Worm (Caenorhabditis elegans): Measurements from ENCODE around the gene D1005.6.

Gene D1005.6

ce11 chrX:1445696-1446095, 18.9 kb downstream of the D1005.6 start (continued):
- TF ChIP-seq madf-6 (GFP tag; IDR thresholded peaks at IDR 0.05) (no peak), lin-35 (GFP tag; optimal IDR thresholded peaks at IDR 0.05) (no peak), madf-10 (tag; optimal IDR thresholded peaks at IDR 0.05) (peak; percentile 25), gei-17 (GFP tag; optimal IDR thresholded peaks at IDR 0.05) (no peak), lin-54 (GFP tag; optimal IDR thresholded peaks at IDR 0.05) (peak; percentile 13), cebp-2 (GFP tag; IDR thresholded peaks at IDR 0.05) (no peak), aptf-2 (GFP tag; conservative IDR thresholded peaks at IDR 0.05) (no peak), let-607 (tag; optimal IDR thresholded peaks at IDR 0.05) (no peak), F57A8.1 (GFP tag; optimal IDR thresholded peaks at IDR 0.05) (no peak), hlh-12 (tag; optimal IDR thresholded peaks at IDR 0.05) (no peak), athp-1 (tag; optimal IDR thresholded peaks at IDR 0.05) (no peak), ztf-3 (GFP tag; optimal IDR thresholded peaks at IDR 0.05) (no peak), T07F8.4 (tag; optimal IDR thresholded peaks at IDR 0.05) (no peak), Y67H2A.10 (GFP tag; conservative IDR thresholded peaks at IDR 0.05) (no peak), ZK185.1 (tag; optimal IDR thresholded peaks at IDR 0.05; ENCODE audit: poor library complexity, severe bottlenecking) (peak; percentile 44), unc-62 (GFP tag; optimal IDR thresholded peaks at IDR 0.05) (no peak), hmg-20 (GFP tag; IDR thresholded peaks at IDR 0.05) (0 out of 2 replicates have a peak, but pooled peaks have one; percentile 36), Y79H2A.3 (GFP tag; conservative IDR thresholded peaks at IDR 0.05) (no peak), lin-40 (tag; optimal IDR thresholded peaks at IDR 0.05) (peak; percentile 22), ceh-58 (GFP tag; IDR thresholded peaks at IDR 0.05) (no peak), bed-2 (GFP tag; IDR thresholded peaks at IDR 0.05) (no peak), tbp1 (GFP tag; optimal IDR thresholded peaks at IDR 0.05) (no peak), B0336.3 (GFP tag; IDR thresholded peaks at IDR 0.05) (peak; percentile 36; the same call in 1 of the 2 replicates), F33H1.4 (GFP tag; IDR thresholded peaks at IDR 0.05) (no peak), nfyb-1 (GFP tag; IDR thresholded peaks at IDR 0.05) (peak; percentile 62; the same call in 1 of the 2 replicates), D2030.7 (GFP tag; IDR thresholded peaks at IDR 0.05) (no peak), die-1 (tag; optimal IDR thresholded peaks at IDR 0.05) (no peak), repo-1 (tag; optimal IDR thresholded peaks at IDR 0.05) (peak; percentile 17)

ce11 chrX:1443556-1444243, 20.9 kb downstream of the D1005.6 start:
- TF ChIP-seq nfya-1 (tag; optimal IDR thresholded peaks at IDR 0.05; ENCODE audit: borderline replicate concordance, insufficient read depth) (no peak), lin-40 (tag; optimal IDR thresholded peaks at IDR 0.05) (peak; percentile 41), ekl-4 (GFP tag; IDR thresholded peaks at IDR 0.05) (no peak), lin-35 (GFP tag; optimal IDR thresholded peaks at IDR 0.05) (peak in 1 of 3 experiments; percentile 53), hmg-1.2 (GFP tag; IDR thresholded peaks at IDR 0.05) (0 out of 2 replicates have a peak, but pooled peaks have one; percentile 9), mes-4 (tag; optimal IDR thresholded peaks at IDR 0.05) (no peak)

ce11 chrX:1441602-1442183, 22.9 kb downstream of the D1005.6 start:
- TF ChIP-seq egrh-3 (GFP tag; IDR thresholded peaks at IDR 0.05) (peak; percentile 79; the same call in 1 of the 2 replicates), zfh-2 (GFP tag; conservative IDR thresholded peaks at IDR 0.05) (peak; percentile 79), lin-26 (GFP tag; IDR thresholded peaks at IDR 0.05) (no peak), snpc-1.3 (tag; optimal IDR thresholded peaks at IDR 0.05; ENCODE audit: insufficient read depth) (no peak), lir-1 (GFP tag; conservative IDR thresholded peaks at IDR 0.05) (no peak)
